Worm (Caenorhabditis elegans) whole organism, L2 larva: ENCODE results near the gene hpo-40.

Experiments used
- C34F6.9 ChIP-seq: fragments of 150-350 bp; optimal IDR thresholded peaks from 2 replicates; lab custom pipeline; 2014; ENCODE audit warnings: missing biosample characterization, missing genetic modification characterization
- F13H6.1 ChIP-seq: sonication (generic microtip); optimal IDR thresholded peaks from 2 replicates; lab custom pipeline; 2016; ENCODE audit warnings: missing genetic modification characterization, missing compliant biosample characterization
- R02D3.7 ChIP-seq: fragments of 150-350 bp; optimal IDR thresholded peaks from 2 replicates; lab custom pipeline; 2014; ENCODE audit warnings: missing biosample characterization, missing genetic modification characterization
- ZK546.5 ChIP-seq: sonication (generic microtip); optimal IDR thresholded peaks from 2 replicates; lab custom pipeline; 2017; ENCODE audit warnings: missing biosample characterization, missing genetic modification characterization
- ama-1 ChIP-seq: fragments of 150-350 bp; optimal IDR thresholded peaks from 2 replicates; lab custom pipeline; 2018; ENCODE audit warnings: inconsistent platforms
- ceh-82 ChIP-seq: fragments of 150-350 bp; optimal IDR thresholded peaks from 2 replicates; lab custom pipeline; 2014; ENCODE audit warnings: missing biosample characterization, missing genetic modification characterization
- crh-2 ChIP-seq: sonication (generic microtip); optimal IDR thresholded peaks from 2 replicates; lab custom pipeline; 2017; ENCODE audit warnings: missing biosample characterization, missing genetic modification characterization
- dmd-4 ChIP-seq: sonication (generic microtip); optimal IDR thresholded peaks from 2 replicates; lab custom pipeline; 2017; ENCODE audit warnings: missing biosample characterization, missing genetic modification characterization
- egl-27 ChIP-seq: sonication (generic microtip); optimal IDR thresholded peaks from 3 replicates; lab custom pipeline; 2017; ENCODE audit warnings: missing biosample characterization, missing genetic modification reagents, missing genetic modification characterization
- elt-1 ChIP-seq: fragments of 150-350 bp; optimal IDR thresholded peaks from 2 replicates; lab custom pipeline; 2014; ENCODE audit warnings: missing biosample characterization, missing genetic modification characterization
- elt-3 ChIP-seq: sonication (generic microtip); optimal IDR thresholded peaks from 2 replicates; lab custom pipeline; 2017; ENCODE audit warnings: missing biosample characterization, missing genetic modification characterization
- gmeb-1 ChIP-seq: fragments of 150-350 bp; optimal IDR thresholded peaks from 2 replicates; lab custom pipeline; 2014; ENCODE audit warnings: missing biosample characterization, missing genetic modification characterization
- lin-11 ChIP-seq: fragments of 150-350 bp; sonication (generic microtip); optimal IDR thresholded peaks from 2 replicates; lab custom pipeline; 2014; ENCODE audit warnings: missing biosample characterization, missing genetic modification characterization, inconsistent platforms, mixed read lengths
- lin-13 ChIP-seq: fragments of 150-350 bp; optimal IDR thresholded peaks from 2 replicates; lab custom pipeline; 2014; ENCODE audit warnings: missing biosample characterization, missing genetic modification reagents, missing genetic modification characterization
- lin-39 ChIP-seq: fragments of 150-350 bp; optimal IDR thresholded peaks from 2 replicates; lab custom pipeline; 2014; ENCODE audit warnings: missing biosample characterization, missing genetic modification reagents, missing genetic modification characterization
- lsy-2 ChIP-seq, 2 experiments: fragments of 150-350 bp in 1 of 2; sonication (generic microtip) in 1 of 2; optimal IDR thresholded peaks; 2 replicates each; lab custom pipeline; 2014 to 2017; ENCODE audit warnings: missing biosample characterization in 2 of 2, missing genetic modification characterization in 2 of 2
- mab-5 ChIP-seq: fragments of 150-350 bp; optimal IDR thresholded peaks from 2 replicates; lab custom pipeline; 2014; ENCODE audit warnings: missing biosample characterization, missing genetic modification characterization
- mbf-1 ChIP-seq: sonication (generic microtip); optimal IDR thresholded peaks from 2 replicates; lab custom pipeline; 2017; ENCODE audit warnings: missing biosample characterization, missing genetic modification characterization
- mdl-1 ChIP-seq, 2 experiments: fragments of 150-350 bp in 1 of 2; sonication (generic microtip) in 1 of 2; optimal IDR thresholded peaks; 2 replicates each; lab custom pipeline; 2017; ENCODE audit warnings: missing biosample characterization in 2 of 2, missing genetic modification characterization in 2 of 2
- nhr-11 ChIP-seq: fragments of 150-350 bp; optimal IDR thresholded peaks from 2 replicates; lab custom pipeline; 2014; ENCODE audit warnings: missing biosample characterization, missing genetic modification characterization
- nhr-12 ChIP-seq: fragments of 150-350 bp; optimal IDR thresholded peaks from 2 replicates; lab custom pipeline; 2014; ENCODE audit warnings: missing biosample characterization, missing genetic modification characterization
- nhr-129 ChIP-seq: fragments of 150-350 bp; optimal IDR thresholded peaks from 2 replicates; lab custom pipeline; 2014; ENCODE audit warnings: missing biosample characterization, missing genetic modification characterization
- nhr-21 ChIP-seq: fragments of 150-350 bp; optimal IDR thresholded peaks from 2 replicates; lab custom pipeline; 2014; ENCODE audit warnings: missing biosample characterization, missing genetic modification characterization
- nhr-23 ChIP-seq: fragments of 150-350 bp; optimal IDR thresholded peaks from 2 replicates; lab custom pipeline; 2014; ENCODE audit warnings: missing biosample characterization, missing genetic modification reagents, missing genetic modification characterization
- nhr-25 ChIP-seq: fragments of 150-350 bp; sonication (generic microtip); optimal IDR thresholded peaks from 3 replicates; lab custom pipeline; 2014; ENCODE audit warnings: missing biosample characterization, missing genetic modification characterization
- nhr-6 ChIP-seq: fragments of 150-350 bp; optimal IDR thresholded peaks from 2 replicates; lab custom pipeline; 2014; ENCODE audit warnings: missing biosample characterization, missing genetic modification characterization
- nhr-77 ChIP-seq: fragments of 150-350 bp; optimal IDR thresholded peaks from 2 replicates; lab custom pipeline; 2014; ENCODE audit warnings: missing biosample characterization, missing genetic modification characterization
- peb-1 ChIP-seq: fragments of 150-350 bp; optimal IDR thresholded peaks from 2 replicates; lab custom pipeline; 2014; ENCODE audit warnings: missing biosample characterization, missing genetic modification characterization
- sem-4 ChIP-seq: fragments of 150-350 bp; optimal IDR thresholded peaks from 2 replicates; lab custom pipeline; 2014; ENCODE audit warnings: missing biosample characterization, missing genetic modification reagents, missing genetic modification characterization
- sma-3 ChIP-seq: sonication (generic microtip); optimal IDR thresholded peaks from 2 replicates; lab custom pipeline; 2016; ENCODE audit warnings: missing genetic modification reagents, missing genetic modification characterization, missing compliant biosample characterization
- sma-9 ChIP-seq, 2 experiments: fragments of 150-350 bp in 1 of 2; sonication (generic microtip) in 1 of 2; optimal IDR thresholded peaks; 2 replicates each; lab custom pipeline; 2014 to 2016; ENCODE audit warnings: missing genetic modification characterization in 2 of 2, mild to moderate bottlenecking in 1 of 2, missing biosample characterization in 1 of 2, missing compliant biosample characterization in 1 of 2, missing genetic modification reagents in 1 of 2, moderate library complexity in 1 of 2
- snpc-4 ChIP-seq: fragments of 150-350 bp; optimal IDR thresholded peaks from 2 replicates; lab custom pipeline; 2014; ENCODE audit warnings: missing biosample characterization, missing genetic modification characterization
- unc-55 ChIP-seq: fragments of 150-350 bp; sonication (generic microtip); optimal IDR thresholded peaks from 3 replicates; lab custom pipeline; 2014; ENCODE audit warnings: missing biosample characterization, missing genetic modification reagents, missing genetic modification characterization
- unc-62 ChIP-seq: fragments of 150-350 bp; optimal IDR thresholded peaks from 2 replicates; lab custom pipeline; 2014; ENCODE audit warnings: missing biosample characterization, missing genetic modification reagents, missing genetic modification characterization
- zag-1 ChIP-seq: fragments of 150-350 bp; optimal IDR thresholded peaks from 2 replicates; lab custom pipeline; 2014; ENCODE audit warnings: missing biosample characterization, missing genetic modification characterization
- ztf-1 ChIP-seq: fragments of 200-800 bp; sonication (Bioruptor generic); conservative IDR thresholded peaks from 2 replicates; pipeline ENCODE4 v1.3.6; 2022; ENCODE audit warnings: missing genetic modification characterization, missing compliant biosample characterization
- ztf-11 ChIP-seq: sonication (generic microtip); optimal IDR thresholded peaks from 2 replicates; lab custom pipeline; 2017; ENCODE audit warnings: missing biosample characterization, missing genetic modification characterization
- ztf-4 ChIP-seq: fragments of 150-350 bp; optimal IDR thresholded peaks from 2 replicates; lab custom pipeline; 2014; ENCODE audit warnings: missing biosample characterization, missing genetic modification characterization

Gene hpo-40

DNA sequence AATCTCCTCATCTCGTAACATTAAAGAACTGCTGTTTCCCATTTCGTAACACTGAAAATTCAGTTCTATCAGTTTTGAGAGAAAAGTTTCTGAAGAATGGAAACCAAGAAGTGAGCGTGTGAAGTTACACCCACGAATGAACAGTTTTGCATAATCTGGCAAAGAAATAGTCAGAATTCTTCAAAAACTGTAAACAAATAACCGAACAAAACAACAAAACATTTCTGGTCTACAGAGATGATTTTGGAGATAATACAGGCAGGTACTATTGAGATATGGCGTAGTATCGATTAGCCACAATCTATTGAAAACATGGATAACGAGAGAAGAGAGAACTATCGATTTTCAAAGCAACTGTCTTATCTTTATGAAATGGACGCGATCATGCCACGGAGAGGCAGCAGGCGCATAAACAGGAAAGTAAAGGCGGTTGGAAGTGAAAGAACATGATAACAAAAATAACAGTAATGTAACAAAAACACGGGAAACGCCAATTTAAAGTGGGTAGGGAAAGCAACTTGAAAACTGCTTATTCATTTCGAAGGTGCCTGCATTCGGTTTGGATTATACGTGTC, 9.2 kb upstream of the hpo-40 start, which contains the start of gene chpf-1 (continued):
- TF ChIP-seq ztf-11, result no peak
- TF ChIP-seq nhr-23 (tag; lab: Kevin White, UChicago), result no peak
- no peak for TF ChIP-seq unc-55 (GFP tag; lab: Kevin White, UChicago)
- no peak for TF ChIP-seq ceh-82 (tag; lab: Kevin White, UChicago)
- no peak for TF ChIP-seq snpc-4 (tag; lab: Kevin White, UChicago)
- TF ChIP-seq nhr-6 (tag; lab: Kevin White, UChicago), result no peak
- peak; percentile 17 for TF ChIP-seq ama-1
- TF ChIP-seq egl-27, result no peak
- no peak for TF ChIP-seq lin-11
- no peak for TF ChIP-seq zag-1 (tag; lab: Kevin White, UChicago)
- TF ChIP-seq peb-1, result no peak
- no peak for TF ChIP-seq nhr-77 (tag; lab: Kevin White, UChicago)
- no peak for TF ChIP-seq dmd-4
- no peak for TF ChIP-seq elt-3 (tag; lab: Kevin White, UChicago)
- no peak for TF ChIP-seq nhr-12
- no peak for TF ChIP-seq F13H6.1
- peak in 1 of 2 experiments; percentile 0 for TF ChIP-seq lsy-2 (tag; optimal IDR thresholded peaks at IDR 0.05; lab: Kevin White, UChicago)
- TF ChIP-seq nhr-129 (tag; lab: Kevin White, UChicago), result peak; percentile 14
- no peak for TF ChIP-seq sem-4 (tag; lab: Kevin White, UChicago)
- no peak for TF ChIP-seq nhr-25 (tag; lab: Kevin White, UChicago)
- TF ChIP-seq crh-2 (tag; lab: Kevin White, UChicago), result peak; percentile 76
- no peak for TF ChIP-seq mbf-1
- TF ChIP-seq C34F6.9 (tag; lab: Kevin White, UChicago), result no peak
- TF ChIP-seq, all 48 proteins: peak for 7

- TF ChIP-seq mdl-1 (tag; optimal IDR thresholded peaks at IDR 0.05; lab: Kevin White, UChicago), result no peak
- TF ChIP-seq crh-2 (tag; lab: Kevin White, UChicago), result peak; percentile 76
- peak; percentile 25 for TF ChIP-seq ama-1
- TF ChIP-seq ztf-11, result no peak
- peak; percentile 43 for TF ChIP-seq nhr-129 (tag; lab: Kevin White, UChicago)
- TF ChIP-seq C34F6.9 (tag; lab: Kevin White, UChicago), result peak; percentile 86
- TF ChIP-seq sma-3 (GFP tag; lab: Kevin White, UChicago), result peak; percentile 62
- peak; percentile 66 for TF ChIP-seq nhr-25 (tag; lab: Kevin White, UChicago)
- TF ChIP-seq gmeb-1 (tag; lab: Kevin White, UChicago), result peak; percentile 80
- peak; percentile 67 to 89 for TF ChIP-seq lsy-2 (tag; optimal IDR thresholded peaks at IDR 0.05; lab: Kevin White, UChicago)
- TF ChIP-seq sem-4 (tag; lab: Kevin White, UChicago), result peak; percentile 21
- TF ChIP-seq R02D3.7, result peak; percentile 52
- no peak for TF ChIP-seq nhr-6 (tag; lab: Kevin White, UChicago)
- TF ChIP-seq mab-5 (tag; lab: Kevin White, UChicago), result peak; percentile 37
- TF ChIP-seq zag-1 (tag; lab: Kevin White, UChicago), result no peak
- peak; percentile 72 for TF ChIP-seq unc-55 (GFP tag; lab: Kevin White, UChicago)
- peak; percentile 51 for TF ChIP-seq lin-13 (GFP tag; lab: Kevin White, UChicago)
- TF ChIP-seq ztf-4 (tag; lab: Kevin White, UChicago), result no peak
- no peak for TF ChIP-seq snpc-4 (tag; lab: Kevin White, UChicago)
- TF ChIP-seq nhr-21 (tag; lab: Kevin White, UChicago), result peak; percentile 41
- no peak for TF ChIP-seq unc-62 (GFP tag; lab: Kevin White, UChicago)
- no peak for TF ChIP-seq elt-3 (tag; lab: Kevin White, UChicago)
- TF ChIP-seq ZK546.5 (tag; lab: Kevin White, UChicago), result no peak
- TF ChIP-seq sma-9 (GFP tag; optimal IDR thresholded peaks at IDR 0.05; lab: Kevin White, UChicago), result peak; percentile 41
- TF ChIP-seq sma-9 (tag; optimal IDR thresholded peaks at IDR 0.05; lab: Kevin White, UChicago), result no peak
- TF ChIP-seq dmd-4, result no peak
- TF ChIP-seq elt-1, result no peak
These were observed 7.8 kb upstream of the hpo-40 start, which contains the start of the genes ZK856.19 and ZK856.11 for ce11 chrV:10204863-10205338. Gene ZK856.19, minus strand, starts transcription at chrV:10204913. Gene ZK856.11, minus strand, starts transcription at chrV:10204938.

DNA sequence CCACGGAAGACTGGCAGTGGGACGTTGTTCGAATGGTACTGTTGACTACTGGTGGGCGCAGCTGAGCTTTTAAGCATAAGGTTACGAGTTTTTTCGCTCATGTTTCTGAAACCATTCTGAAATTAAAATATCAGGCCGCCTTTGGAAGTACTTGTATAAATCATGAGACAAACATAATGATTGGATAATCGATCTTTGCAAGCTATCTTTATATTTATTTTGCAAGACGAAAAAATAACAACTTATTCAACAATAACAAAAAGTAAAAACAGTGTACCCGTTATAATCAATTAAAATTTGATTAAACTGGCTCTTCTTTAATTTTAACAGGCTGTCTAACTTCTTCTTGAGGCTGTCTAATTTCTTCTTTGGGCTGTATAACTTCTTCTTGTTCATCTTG, 7.2 kb upstream of the hpo-40 start, which contains the start of gene ZK856.16:
ZK856.16 (minus strand) TSS at position 101 of the 400 bp plus-strand sequence.
- TF ChIP-seq nhr-11, result no peak

DNA sequence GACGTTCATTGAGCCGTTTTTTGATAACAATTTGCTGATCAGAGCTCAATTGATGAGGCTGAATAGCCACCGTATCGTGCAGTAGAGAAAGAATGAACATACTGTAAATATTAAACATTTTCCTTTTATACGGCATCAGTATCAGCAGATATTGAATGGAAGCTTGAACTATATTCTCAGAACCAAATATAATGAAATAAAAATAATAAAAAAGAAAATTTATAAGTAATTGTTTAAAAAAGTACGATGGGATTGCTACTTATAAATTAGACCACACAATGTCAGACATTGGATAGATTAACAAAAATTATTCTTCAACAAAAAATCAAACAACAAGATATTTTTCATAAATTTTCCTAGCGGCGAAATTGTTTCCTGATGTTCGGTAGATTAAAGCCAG, 6.2 kb upstream of the hpo-40 start, which contains the start of gene rpc-25:
rpc-25 (minus strand) TSS at position 101 of the 400 bp plus-strand sequence.
- TF ChIP-seq sma-9 (GFP tag; optimal IDR thresholded peaks at IDR 0.05; lab: Kevin White, UChicago) (no peak), sma-9 (tag; optimal IDR thresholded peaks at IDR 0.05; lab: Kevin White, UChicago) (no peak), mbf-1 (no peak), zag-1 (tag; lab: Kevin White, UChicago) (no peak), nhr-6 (tag; lab: Kevin White, UChicago) (no peak), R02D3.7 (no peak), lsy-2 (tag; optimal IDR thresholded peaks at IDR 0.05; lab: Kevin White, UChicago) (no peak), lin-39 (tag; lab: Kevin White, UChicago) (no peak), nhr-77 (tag; lab: Kevin White, UChicago) (no peak), mdl-1 (tag; optimal IDR thresholded peaks at IDR 0.05; lab: Kevin White, UChicago) (no peak), C34F6.9 (tag; lab: Kevin White, UChicago) (no peak), nhr-11 (no peak), peb-1 (no peak), ztf-1 (GFP tag; lab: Robert Waterston, UW) (no peak), crh-2 (tag; lab: Kevin White, UChicago) (no peak)
- TF ChIP-seq, all 48 proteins: peak for 0
